Fruit fly (Drosophila melanogaster): ENCODE data around the gene Nplp2.

dm6 chr3L:13348733-13349132 is 7.4 kb upstream of the Nplp2 start, which contains the start of gene CG17687:
- no peak for TF ChIP-seq Rel (GFP tag; optimal IDR thresholded peaks at IDR 0.05)
- no peak for TF ChIP-seq Rel (tag; optimal IDR thresholded peaks at IDR 0.05)
- TF ChIP-seq pan (optimal IDR thresholded peaks at IDR 0.05), result no peak
- TF ChIP-seq rgr (GFP tag; optimal IDR thresholded peaks at IDR 0.05), result no peak
- TF ChIP-seq psq (GFP tag; optimal IDR thresholded peaks at IDR 0.05), result no peak
